Fruit fly (Drosophila melanogaster) whole organism: ENCODE results near the gene Rab9.

Source experiments
- CG8478 ChIP-seq: fragments of >200 bp; optimal IDR thresholded peaks from 2 replicates; lab custom pipeline; 2018; ENCODE audit warnings: inconsistent platforms
- Dll ChIP-seq: fragments of >200 bp; optimal IDR thresholded peaks from 2 replicates; lab custom pipeline; 2017
- EcR ChIP-seq, 2 experiments: fragments of >200 bp; optimal IDR thresholded peaks; 2 replicates each; lab custom pipeline; 2017; ENCODE audit warnings: missing biosample characterization in 2 of 2, missing genetic modification characterization in 2 of 2, missing genetic modification reagents in 2 of 2
- pan ChIP-seq: fragments of >200 bp; optimal IDR thresholded peaks from 2 replicates; lab custom pipeline; 2017
- psq ChIP-seq: fragments of >200 bp; optimal IDR thresholded peaks from 2 replicates; lab custom pipeline; 2017
- usp ChIP-seq: fragments of >200 bp; optimal IDR thresholded peaks from 2 replicates; lab custom pipeline; 2017; ENCODE audit warnings: missing biosample characterization, missing genetic modification characterization, mixed read lengths

Gene Rab9

DNA sequence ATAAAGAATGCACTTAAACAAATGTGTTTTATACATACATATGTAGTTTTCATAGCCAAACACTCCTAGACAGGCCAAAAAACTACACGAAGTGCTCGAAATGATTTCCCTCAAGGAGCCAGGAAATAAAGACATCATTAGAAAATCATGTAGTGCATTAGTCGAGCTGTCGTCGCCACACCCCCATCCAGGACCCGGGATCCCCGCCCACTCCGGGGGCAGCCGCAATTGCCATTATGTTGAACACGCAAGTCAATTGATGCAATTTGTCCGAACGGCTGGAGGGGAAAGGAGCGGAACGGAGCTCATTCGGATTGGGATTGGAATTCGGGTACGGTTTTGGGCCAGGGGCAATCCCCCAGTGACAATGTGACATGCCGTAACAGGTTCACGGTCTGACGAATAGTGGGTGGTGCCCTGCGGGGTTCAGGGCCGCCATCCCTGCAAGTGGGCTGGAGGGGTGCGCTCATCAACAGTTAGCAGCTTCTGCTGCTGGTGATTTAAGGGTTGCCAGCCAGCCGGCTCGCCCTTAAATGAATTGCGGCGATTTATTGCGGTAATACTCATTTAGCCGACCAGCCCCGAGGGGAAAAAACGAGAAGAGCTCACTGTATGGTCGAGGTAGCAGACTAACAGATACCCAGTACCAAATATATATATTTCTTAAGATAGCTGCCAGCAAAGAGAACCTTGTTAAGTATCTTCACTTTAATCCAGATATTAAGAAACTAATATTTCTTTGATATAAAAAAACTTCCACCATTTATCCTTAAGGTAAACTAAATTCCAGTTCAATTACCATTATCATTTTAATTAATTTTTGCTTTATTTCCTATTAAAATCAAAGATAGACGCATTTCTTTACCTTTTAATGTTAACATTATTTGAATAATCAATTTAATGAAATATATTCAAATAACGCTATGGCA is 48.3 kb downstream of the Rab9 start:
- TF ChIP-seq Dll (lab: Kevin White, UChicago) (no peak), usp (GFP tag; lab: Kevin White, UChicago) (no peak), EcR (GFP tag; optimal IDR thresholded peaks at IDR 0.05; lab: Kevin White, UChicago) (no peak), CG8478 (no peak), pan (no peak), psq (lab: Kevin White, UChicago) (no peak)

DNA sequence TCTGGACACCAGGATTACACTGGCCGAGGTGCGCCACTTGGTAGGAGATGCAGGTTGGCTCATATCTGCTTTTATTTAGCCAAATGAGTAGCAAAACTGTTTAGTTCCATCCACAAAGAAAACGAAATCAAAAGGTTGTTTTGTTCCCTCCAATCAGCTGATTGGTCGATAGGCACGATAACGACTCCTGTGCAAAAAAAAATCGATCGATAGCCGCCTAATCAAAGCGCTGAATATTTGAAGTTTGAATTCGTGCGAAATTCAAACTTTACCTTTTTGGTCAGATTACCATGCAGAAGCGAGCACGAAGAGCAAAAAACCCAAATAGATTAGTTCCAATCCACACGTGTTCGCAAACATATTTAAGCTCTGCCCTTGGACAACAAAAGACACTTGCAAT is 52.2 kb downstream of the Rab9 start, which contains the start of the genes CG10195 and CG13084:
TSS of gene CG10195 (minus strand) at position 167 of the 400 bp plus-strand sequence.
TSS of gene CG13084 (plus strand) at position 392 of the 400 bp plus-strand sequence.
- no peak for TF ChIP-seq pan
- no peak for TF ChIP-seq psq (lab: Kevin White, UChicago)
- no peak for TF ChIP-seq usp (GFP tag; lab: Kevin White, UChicago)
- no peak for TF ChIP-seq CG8478
- no peak for TF ChIP-seq Dll (lab: Kevin White, UChicago)
- no peak for TF ChIP-seq EcR (GFP tag; optimal IDR thresholded peaks at IDR 0.05; lab: Kevin White, UChicago)
